Worm (Caenorhabditis elegans): ENCODE data around the gene T23F2.5.

Gene T23F2.5

ce11 chrX:5512707-5513106 is 4.3 kb downstream of the T23F2.5 start:
- TF ChIP-seq Y55F3AM.14 (GFP tag; optimal IDR thresholded peaks at IDR 0.05) (no peak), elt-1 (tag; optimal IDR thresholded peaks at IDR 0.05) (no peak), ztf-4 (tag; optimal IDR thresholded peaks at IDR 0.05) (no peak), unc-39 (tag; optimal IDR thresholded peaks at IDR 0.05) (no peak), fos-1 (tag; optimal IDR thresholded peaks at IDR 0.05) (peak; percentile 6), nhr-25 (tag; optimal IDR thresholded peaks at IDR 0.05) (no peak), alr-1 (tag; optimal IDR thresholded peaks at IDR 0.05) (no peak), unc-55 (GFP tag; optimal IDR thresholded peaks at IDR 0.05) (no peak), nhr-10 (tag; optimal IDR thresholded peaks at IDR 0.05) (no peak), nhr-129 (tag; optimal IDR thresholded peaks at IDR 0.05) (peak; percentile 33), lin-11 (tag; optimal IDR thresholded peaks at IDR 0.05) (peak; percentile 26), R02D3.7 (tag; optimal IDR thresholded peaks at IDR 0.05) (no peak), unc-62 (GFP tag; optimal IDR thresholded peaks at IDR 0.05) (no peak), mab-5 (tag; optimal IDR thresholded peaks at IDR 0.05) (no peak), ztf-1 (GFP tag; conservative IDR thresholded peaks at IDR 0.05) (no peak), egl-27 (tag; optimal IDR thresholded peaks at IDR 0.05) (no peak), nhr-11 (tag; optimal IDR thresholded peaks at IDR 0.05) (no peak), F13H6.1 (tag; optimal IDR thresholded peaks at IDR 0.05) (peak; percentile 29), nhr-23 (tag; optimal IDR thresholded peaks at IDR 0.05) (no peak), elt-3 (tag; optimal IDR thresholded peaks at IDR 0.05) (no peak), lin-13 (GFP tag; optimal IDR thresholded peaks at IDR 0.05) (no peak), aly-2 (tag; optimal IDR thresholded peaks at IDR 0.05) (no peak), gmeb-1 (tag; optimal IDR thresholded peaks at IDR 0.05) (no peak), sma-9 (GFP tag; optimal IDR thresholded peaks at IDR 0.05) (no peak), sma-9 (tag; optimal IDR thresholded peaks at IDR 0.05) (no peak), ceh-82 (tag; optimal IDR thresholded peaks at IDR 0.05) (no peak), nhr-21 (tag; optimal IDR thresholded peaks at IDR 0.05) (no peak), nhr-12 (tag; optimal IDR thresholded peaks at IDR 0.05) (no peak), dmd-4 (tag; optimal IDR thresholded peaks at IDR 0.05) (no peak), C34F6.9 (tag; optimal IDR thresholded peaks at IDR 0.05) (peak; percentile 14), lsy-2 (tag; optimal IDR thresholded peaks at IDR 0.05) (peak in 1 of 2 experiments; percentile 6)

DNA sequence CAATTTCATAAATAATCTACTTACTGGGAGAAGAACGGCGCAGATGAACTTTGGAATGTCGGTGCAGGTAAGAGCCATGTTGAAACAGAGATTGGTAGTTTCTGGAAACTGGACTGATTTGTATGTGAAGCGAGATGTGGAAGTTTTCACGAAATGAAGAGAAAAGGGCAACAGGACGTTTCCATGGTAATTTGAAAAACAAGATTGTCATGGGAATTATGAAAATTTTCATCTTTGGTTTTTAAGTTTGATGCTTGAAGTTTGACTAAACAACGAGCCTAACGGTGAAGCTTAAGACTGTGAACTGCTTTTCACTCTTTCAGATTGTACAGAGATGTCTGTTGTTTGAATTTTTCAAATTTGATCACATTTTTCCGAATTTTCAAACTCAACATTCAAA is 4.7 kb downstream of the T23F2.5 start, which contains the start of gene T23F2.3:
TSS of gene T23F2.3 (minus strand) at position 101 of the 400 bp plus-strand sequence.
- TF ChIP-seq lin-11 (tag; optimal IDR thresholded peaks at IDR 0.05) (no peak), nhr-11 (tag; optimal IDR thresholded peaks at IDR 0.05) (no peak)

ce11 chrX:5509114-5509877 is 7.7 kb downstream of the T23F2.5 start:
- no peak for TF ChIP-seq crh-2 (tag; optimal IDR thresholded peaks at IDR 0.05)
- no peak for TF ChIP-seq egl-27 (tag; optimal IDR thresholded peaks at IDR 0.05)
- peak; percentile 32 for TF ChIP-seq nhr-129 (tag; optimal IDR thresholded peaks at IDR 0.05)
- no peak for TF ChIP-seq elt-3 (tag; optimal IDR thresholded peaks at IDR 0.05)
- no peak for TF ChIP-seq lin-13 (GFP tag; optimal IDR thresholded peaks at IDR 0.05)
- TF ChIP-seq F13H6.1 (tag; optimal IDR thresholded peaks at IDR 0.05), result peak; percentile 18
- TF ChIP-seq aly-2 (tag; optimal IDR thresholded peaks at IDR 0.05), result no peak
- no peak for TF ChIP-seq ama-1 (optimal IDR thresholded peaks at IDR 0.05)
- no peak for TF ChIP-seq gmeb-1 (tag; optimal IDR thresholded peaks at IDR 0.05)

- TF ChIP-seq ceh-82 (tag; optimal IDR thresholded peaks at IDR 0.05) (no peak), ZK546.5 (tag; optimal IDR thresholded peaks at IDR 0.05) (no peak), C34F6.9 (tag; optimal IDR thresholded peaks at IDR 0.05) (peak; percentile 2)
These were observed 9.0 kb downstream of the T23F2.5 start for ce11 chrX:5507926-5508325.

- TF ChIP-seq lin-11 (tag; optimal IDR thresholded peaks at IDR 0.05) (no peak), nhr-11 (tag; optimal IDR thresholded peaks at IDR 0.05) (no peak), alr-1 (tag; optimal IDR thresholded peaks at IDR 0.05) (no peak), gmeb-1 (tag; optimal IDR thresholded peaks at IDR 0.05) (no peak), unc-62 (GFP tag; optimal IDR thresholded peaks at IDR 0.05) (no peak), ceh-82 (tag; optimal IDR thresholded peaks at IDR 0.05) (no peak), sma-9 (GFP tag; optimal IDR thresholded peaks at IDR 0.05) (peak; percentile 29), sma-9 (tag; optimal IDR thresholded peaks at IDR 0.05) (no peak), R02D3.7 (tag; optimal IDR thresholded peaks at IDR 0.05) (no peak), nhr-129 (tag; optimal IDR thresholded peaks at IDR 0.05) (peak; percentile 37), mbf-1 (tag; optimal IDR thresholded peaks at IDR 0.05) (no peak), ztf-11 (tag; optimal IDR thresholded peaks at IDR 0.05) (no peak), ceh-16 (tag; optimal IDR thresholded peaks at IDR 0.05) (no peak), F13H6.1 (tag; optimal IDR thresholded peaks at IDR 0.05) (peak; percentile 29), crh-2 (tag; optimal IDR thresholded peaks at IDR 0.05) (no peak), unc-39 (tag; optimal IDR thresholded peaks at IDR 0.05) (no peak), nhr-237 (tag; optimal IDR thresholded peaks at IDR 0.05) (no peak), lin-13 (GFP tag; optimal IDR thresholded peaks at IDR 0.05) (peak; percentile 30), lsy-2 (tag; optimal IDR thresholded peaks at IDR 0.05) (no peak)
These were observed 10.5 kb downstream of the T23F2.5 start for ce11 chrX:5506432-5506977.

Data from whole organism, L2 larva.